Fruit fly (Drosophila melanogaster): ENCODE results near the gene ergic53.
A peak's percentile ranks its signal among the peaks of the same experiment; 100 is the strongest.

The ergic53 gene

dm6 chr3L:8509567-8510109 is 25.1 kb upstream of the ergic53 start, which contains the start of the genes ZC3H3 and Pus7 (continued):
- TF ChIP-seq kay (GFP tag; optimal IDR thresholded peaks at IDR 0.05) (no peak), grn (GFP tag; optimal IDR thresholded peaks at IDR 0.05) (no peak), CG17359 (tag; optimal IDR thresholded peaks at IDR 0.05) (no peak), cg (GFP tag; optimal IDR thresholded peaks at IDR 0.05) (no peak), E2f2 (GFP tag; IDR thresholded peaks at IDR 0.05) (peak; percentile 66), Dip2 (GFP tag; IDR thresholded peaks at IDR 0.05) (no peak), tup (GFP tag; optimal IDR thresholded peaks at IDR 0.05) (no peak), Optix (GFP tag; IDR thresholded peaks at IDR 0.05) (no peak), crol (GFP tag; IDR thresholded peaks at IDR 0.05) (no peak), Stat92E (GFP tag; optimal IDR thresholded peaks at IDR 0.05) (no peak), tna (GFP tag; IDR thresholded peaks at IDR 0.05; ENCODE audit: partially characterized antibody) (no peak), CG11696 (GFP tag; IDR thresholded peaks at IDR 0.05) (no peak), lov (optimal IDR thresholded peaks at IDR 0.05) (no peak), lov (GFP tag; IDR thresholded peaks at IDR 0.05) (no peak), CG14014 (GFP tag; IDR thresholded peaks at IDR 0.05) (no peak), CoRest (tag; optimal IDR thresholded peaks at IDR 0.05) (peak; percentile 36), p53 (GFP tag; optimal IDR thresholded peaks at IDR 0.05) (no peak), Atf-2 (GFP tag; optimal IDR thresholded peaks at IDR 0.05) (no peak), nmo (GFP tag; optimal IDR thresholded peaks at IDR 0.05) (peak; percentile 39), HmgD (GFP tag; optimal IDR thresholded peaks at IDR 0.05) (no peak), inv (GFP tag; IDR thresholded peaks at IDR 0.05; ENCODE audit: partially characterized antibody) (no peak), h (optimal IDR thresholded peaks at IDR 0.05) (no peak), lab (GFP tag; optimal IDR thresholded peaks at IDR 0.05) (no peak), Bdp1 (GFP tag; optimal IDR thresholded peaks at IDR 0.05) (no peak), pita (GFP tag; optimal IDR thresholded peaks at IDR 0.05) (no peak), stc (GFP tag; IDR thresholded peaks at IDR 0.05) (no peak), CG3065 (GFP tag; optimal IDR thresholded peaks at IDR 0.05) (no peak), CG17186 (GFP tag; optimal IDR thresholded peaks at IDR 0.05) (no peak), CG18599 (GFP tag; optimal IDR thresholded peaks at IDR 0.05) (no peak), CG15011 (GFP tag; optimal IDR thresholded peaks at IDR 0.05) (no peak), CG17385 (GFP tag; optimal IDR thresholded peaks at IDR 0.05) (no peak), CG12744 (GFP tag; optimal IDR thresholded peaks at IDR 0.05) (no peak), jigr1 (GFP tag; IDR thresholded peaks at IDR 0.05) (no peak), run (tag; optimal IDR thresholded peaks at IDR 0.05) (no peak), Xbp1 (GFP tag; optimal IDR thresholded peaks at IDR 0.05) (peak; percentile 27), eyg (GFP tag; optimal IDR thresholded peaks at IDR 0.05) (no peak), ERR (GFP tag; optimal IDR thresholded peaks at IDR 0.05) (no peak), Sox100B (GFP tag; optimal IDR thresholded peaks at IDR 0.05) (no peak), ssp (GFP tag; IDR thresholded peaks at IDR 0.05) (no peak), dm (GFP tag; optimal IDR thresholded peaks at IDR 0.05) (peak; percentile 72), Myb (GFP tag; optimal IDR thresholded peaks at IDR 0.05) (peak; percentile 1), rib (GFP tag; IDR thresholded peaks at IDR 0.05) (no peak), CG32767 (GFP tag; IDR thresholded peaks at IDR 0.05) (no peak), sug (tag; optimal IDR thresholded peaks at IDR 0.05) (peak; percentile 26), lilli (GFP tag; optimal IDR thresholded peaks at IDR 0.05) (peak; percentile 21), HLH4C (GFP tag; IDR thresholded peaks at IDR 0.05; ENCODE audit: partially characterized antibody) (no peak), Hr78 (GFP tag; optimal IDR thresholded peaks at IDR 0.05) (no peak), pzg (GFP tag; optimal IDR thresholded peaks at IDR 0.05) (peak; percentile 56), CG18262 (tag; optimal IDR thresholded peaks at IDR 0.05) (no peak), fu2 (GFP tag; optimal IDR thresholded peaks at IDR 0.05) (no peak), Taf1 (GFP tag; IDR thresholded peaks at IDR 0.05) (no peak), Nf-YA (GFP tag; IDR thresholded peaks at IDR 0.05) (no peak)

All from whole organism, embryonic.